Worm (Caenorhabditis elegans) whole organism, L2 larva: Measurements from ENCODE around the gene pro-2.

Experiments used
- C34F6.9 ChIP-seq: fragments of 150-350 bp; optimal IDR thresholded peaks from 2 replicates; lab custom pipeline; 2014; ENCODE audit warnings: missing biosample characterization, missing genetic modification characterization
- Y55F3AM.14 ChIP-seq: fragments of 200-800 bp; sonication (Bioruptor generic); optimal IDR thresholded peaks from 2 replicates; lab custom pipeline; 2018; ENCODE audit warnings: mild to moderate bottlenecking, missing genetic modification characterization, missing compliant biosample characterization
- ZK546.5 ChIP-seq: sonication (generic microtip); optimal IDR thresholded peaks from 2 replicates; lab custom pipeline; 2017; ENCODE audit warnings: missing biosample characterization, missing genetic modification characterization
- alr-1 ChIP-seq: fragments of 150-350 bp; optimal IDR thresholded peaks from 2 replicates; lab custom pipeline; 2014; ENCODE audit warnings: missing biosample characterization, missing genetic modification characterization
- blmp-1 ChIP-seq: sonication (generic microtip); optimal IDR thresholded peaks from 2 replicates; lab custom pipeline; 2017; ENCODE audit warnings: missing genetic modification characterization, mild to moderate bottlenecking, missing compliant biosample characterization, antibody characterized with exemption, moderate library complexity; ENCODE audit not compliant: insufficient read depth
- ceh-16 ChIP-seq: fragments of 150-350 bp; optimal IDR thresholded peaks from 2 replicates; lab custom pipeline; 2014; ENCODE audit warnings: missing biosample characterization, missing genetic modification characterization
- ceh-82 ChIP-seq: fragments of 150-350 bp; optimal IDR thresholded peaks from 2 replicates; lab custom pipeline; 2014; ENCODE audit warnings: missing biosample characterization, missing genetic modification characterization
- crh-2 ChIP-seq: sonication (generic microtip); optimal IDR thresholded peaks from 2 replicates; lab custom pipeline; 2017; ENCODE audit warnings: missing biosample characterization, missing genetic modification characterization
- dmd-4 ChIP-seq: sonication (generic microtip); optimal IDR thresholded peaks from 2 replicates; lab custom pipeline; 2017; ENCODE audit warnings: missing biosample characterization, missing genetic modification characterization
- elt-1 ChIP-seq: fragments of 150-350 bp; optimal IDR thresholded peaks from 2 replicates; lab custom pipeline; 2014; ENCODE audit warnings: missing biosample characterization, missing genetic modification characterization
- elt-3 ChIP-seq: sonication (generic microtip); optimal IDR thresholded peaks from 2 replicates; lab custom pipeline; 2017; ENCODE audit warnings: missing biosample characterization, missing genetic modification characterization
- fos-1 ChIP-seq: fragments of 150-350 bp; optimal IDR thresholded peaks from 2 replicates; lab custom pipeline; 2014; ENCODE audit warnings: missing biosample characterization, missing genetic modification characterization
- lin-11 ChIP-seq: fragments of 150-350 bp; sonication (generic microtip); optimal IDR thresholded peaks from 2 replicates; lab custom pipeline; 2014; ENCODE audit warnings: missing biosample characterization, missing genetic modification characterization, inconsistent platforms, mixed read lengths
- lsy-2 ChIP-seq, 2 experiments: fragments of 150-350 bp in 1 of 2; sonication (generic microtip) in 1 of 2; optimal IDR thresholded peaks; 2 replicates each; lab custom pipeline; 2014 to 2017; ENCODE audit warnings: missing biosample characterization in 2 of 2, missing genetic modification characterization in 2 of 2
- mab-5 ChIP-seq: fragments of 150-350 bp; optimal IDR thresholded peaks from 2 replicates; lab custom pipeline; 2014; ENCODE audit warnings: missing biosample characterization, missing genetic modification characterization
- mbf-1 ChIP-seq: sonication (generic microtip); optimal IDR thresholded peaks from 2 replicates; lab custom pipeline; 2017; ENCODE audit warnings: missing biosample characterization, missing genetic modification characterization
- mdl-1 ChIP-seq, 2 experiments: fragments of 150-350 bp in 1 of 2; sonication (generic microtip) in 1 of 2; optimal IDR thresholded peaks; 2 replicates each; lab custom pipeline; 2017; ENCODE audit warnings: missing biosample characterization in 2 of 2, missing genetic modification characterization in 2 of 2
- nhr-11 ChIP-seq: fragments of 150-350 bp; optimal IDR thresholded peaks from 2 replicates; lab custom pipeline; 2014; ENCODE audit warnings: missing biosample characterization, missing genetic modification characterization
- nhr-12 ChIP-seq: fragments of 150-350 bp; optimal IDR thresholded peaks from 2 replicates; lab custom pipeline; 2014; ENCODE audit warnings: missing biosample characterization, missing genetic modification characterization
- nhr-129 ChIP-seq: fragments of 150-350 bp; optimal IDR thresholded peaks from 2 replicates; lab custom pipeline; 2014; ENCODE audit warnings: missing biosample characterization, missing genetic modification characterization
- nhr-21 ChIP-seq: fragments of 150-350 bp; optimal IDR thresholded peaks from 2 replicates; lab custom pipeline; 2014; ENCODE audit warnings: missing biosample characterization, missing genetic modification characterization
- nhr-237 ChIP-seq: fragments of 150-350 bp; optimal IDR thresholded peaks from 2 replicates; lab custom pipeline; 2014; ENCODE audit warnings: missing biosample characterization, missing genetic modification characterization
- nhr-25 ChIP-seq: fragments of 150-350 bp; sonication (generic microtip); optimal IDR thresholded peaks from 3 replicates; lab custom pipeline; 2014; ENCODE audit warnings: missing biosample characterization, missing genetic modification characterization
- nhr-77 ChIP-seq: fragments of 150-350 bp; optimal IDR thresholded peaks from 2 replicates; lab custom pipeline; 2014; ENCODE audit warnings: missing biosample characterization, missing genetic modification characterization
- peb-1 ChIP-seq: fragments of 150-350 bp; optimal IDR thresholded peaks from 2 replicates; lab custom pipeline; 2014; ENCODE audit warnings: missing biosample characterization, missing genetic modification characterization
- sem-4 ChIP-seq: fragments of 150-350 bp; optimal IDR thresholded peaks from 2 replicates; lab custom pipeline; 2014; ENCODE audit warnings: missing biosample characterization, missing genetic modification reagents, missing genetic modification characterization
- skn-1 ChIP-seq: sonication (generic microtip); optimal IDR thresholded peaks from 2 replicates; lab custom pipeline; 2017; ENCODE audit warnings: missing biosample characterization, missing genetic modification characterization
- sma-3 ChIP-seq: sonication (generic microtip); optimal IDR thresholded peaks from 2 replicates; lab custom pipeline; 2016; ENCODE audit warnings: missing genetic modification reagents, missing genetic modification characterization, missing compliant biosample characterization
- sma-9 ChIP-seq, 2 experiments: fragments of 150-350 bp in 1 of 2; sonication (generic microtip) in 1 of 2; optimal IDR thresholded peaks; 2 replicates each; lab custom pipeline; 2014 to 2016; ENCODE audit warnings: missing genetic modification characterization in 2 of 2, mild to moderate bottlenecking in 1 of 2, missing biosample characterization in 1 of 2, missing compliant biosample characterization in 1 of 2, missing genetic modification reagents in 1 of 2, moderate library complexity in 1 of 2
- unc-39 ChIP-seq: fragments of 150-350 bp; optimal IDR thresholded peaks from 2 replicates; lab custom pipeline; 2014; ENCODE audit warnings: missing biosample characterization, missing genetic modification characterization
- unc-55 ChIP-seq: fragments of 150-350 bp; sonication (generic microtip); optimal IDR thresholded peaks from 3 replicates; lab custom pipeline; 2014; ENCODE audit warnings: missing biosample characterization, missing genetic modification reagents, missing genetic modification characterization
- ztf-1 ChIP-seq: fragments of 200-800 bp; sonication (Bioruptor generic); conservative IDR thresholded peaks from 2 replicates; pipeline ENCODE4 v1.3.6; 2022; ENCODE audit warnings: missing genetic modification characterization, missing compliant biosample characterization
- ztf-4 ChIP-seq: fragments of 150-350 bp; optimal IDR thresholded peaks from 2 replicates; lab custom pipeline; 2014; ENCODE audit warnings: missing biosample characterization, missing genetic modification characterization

Gene pro-2

DNA sequence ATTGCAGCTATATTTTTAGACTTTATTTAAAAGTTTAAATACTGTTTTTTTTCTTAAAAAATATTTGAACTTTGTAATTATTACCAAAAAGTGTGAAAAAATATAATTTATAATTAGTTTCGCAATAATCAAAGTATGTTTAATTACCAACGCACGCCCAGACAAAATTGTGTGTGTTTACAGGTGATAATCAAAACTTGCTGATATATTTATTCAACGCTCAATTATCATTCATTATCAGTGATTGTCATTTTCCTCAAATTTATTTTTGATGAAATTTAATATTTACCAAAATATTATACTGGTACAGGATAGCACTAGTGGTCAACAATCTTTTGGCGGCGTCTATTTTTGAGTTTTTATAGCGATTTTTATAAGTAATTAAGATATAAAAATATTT, 28.1 kb upstream of the pro-2 start:
- TF ChIP-seq nhr-21 (tag; lab: Kevin White, UChicago) = no peak
- peak; percentile 14 for TF ChIP-seq fos-1 (tag; lab: Kevin White, UChicago)
- TF ChIP-seq skn-1 (tag; lab: Kevin White, UChicago) = peak; percentile 11

DNA sequence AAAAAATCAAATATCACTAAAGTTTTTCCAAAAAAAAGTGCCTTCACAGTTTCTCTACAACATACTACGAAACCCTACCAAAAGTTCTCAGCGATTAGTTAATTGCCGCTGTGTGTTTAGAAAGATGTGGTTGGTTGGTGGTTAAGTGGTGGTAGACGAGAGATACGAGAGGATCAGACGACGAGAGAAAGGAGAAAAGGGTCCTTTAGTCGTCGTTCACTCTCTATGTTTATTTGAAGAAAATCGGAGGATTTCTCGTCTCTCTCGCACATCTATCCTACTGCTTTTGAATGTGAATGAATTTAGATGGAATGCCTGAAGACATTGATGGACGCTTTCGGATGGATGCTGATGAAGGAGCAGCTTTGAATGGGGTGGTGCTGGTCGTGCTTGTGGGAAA, 25.9 kb upstream of the pro-2 start:
- TF ChIP-seq unc-55 (GFP tag; lab: Kevin White, UChicago) (peak; percentile 43), nhr-129 (tag; lab: Kevin White, UChicago) (peak; percentile 18), C34F6.9 (tag; lab: Kevin White, UChicago) (peak; percentile 41), skn-1 (tag; lab: Kevin White, UChicago) (no peak), blmp-1 (tag; lab: Kevin White, UChicago) (no peak), nhr-12 (tag; lab: Kevin White, UChicago) (no peak), sem-4 (tag; lab: Kevin White, UChicago) (peak; percentile 11), lsy-2 (tag; optimal IDR thresholded peaks at IDR 0.05; lab: Kevin White, UChicago) (peak in 1 of 2 experiments; percentile 31), nhr-25 (tag; lab: Kevin White, UChicago) (no peak), crh-2 (tag; lab: Kevin White, UChicago) (no peak), nhr-11 (tag; lab: Kevin White, UChicago) (no peak)

ce11 chrII:10369547-10370028, 24.7 kb upstream of the pro-2 start, which contains the start of gene ceh-58:
ceh-58 (minus strand) TSS chrII:10369597.
- no peak for TF ChIP-seq Y55F3AM.14 (GFP tag; lab: Kevin White, UChicago)
- TF ChIP-seq alr-1 (tag; lab: Kevin White, UChicago) = no peak
- TF ChIP-seq ztf-4 (tag; lab: Kevin White, UChicago) = no peak
- no peak for TF ChIP-seq mab-5 (tag; lab: Kevin White, UChicago)
- TF ChIP-seq lsy-2 (tag; optimal IDR thresholded peaks at IDR 0.05; lab: Kevin White, UChicago) = peak in 1 of 2 experiments; percentile 0
- no peak for TF ChIP-seq nhr-129 (tag; lab: Kevin White, UChicago)
- no peak for TF ChIP-seq unc-39 (tag; lab: Kevin White, UChicago)

DNA sequence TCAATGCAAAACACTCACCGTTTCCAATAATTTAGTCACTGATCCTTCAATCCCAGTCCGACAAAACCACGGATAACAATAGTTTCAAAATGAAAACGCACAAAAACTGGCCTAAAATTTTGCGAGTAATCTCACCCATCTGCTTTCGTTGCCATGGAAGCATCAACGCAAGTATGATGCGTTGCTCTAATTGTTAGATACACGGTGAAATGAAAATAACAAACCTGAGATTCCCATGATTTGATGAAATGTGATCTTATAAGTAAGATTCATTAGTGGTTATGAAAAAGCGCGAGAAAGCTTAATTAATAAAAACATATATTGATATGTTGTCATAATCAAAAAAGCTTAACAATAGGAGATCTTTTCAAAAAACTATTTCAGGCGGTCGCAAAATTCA, 22.3 kb upstream of the pro-2 start, which contains the start of gene ceh-57:
Gene ceh-57, minus strand, starts transcription at position 95 of the 400 bp plus-strand sequence.
- TF ChIP-seq elt-3 (tag; lab: Kevin White, UChicago) (no peak), mdl-1 (tag; optimal IDR thresholded peaks at IDR 0.05; lab: Kevin White, UChicago) (no peak), ztf-1 (GFP tag; lab: Robert Waterston, UW) (no peak), ztf-4 (tag; lab: Kevin White, UChicago) (no peak), lin-11 (no peak), fos-1 (tag; lab: Kevin White, UChicago) (no peak), nhr-12 (tag; lab: Kevin White, UChicago) (no peak), elt-1 (tag; lab: Kevin White, UChicago) (no peak), ceh-16 (tag; lab: Kevin White, UChicago) (no peak), sma-3 (no peak), nhr-77 (tag; lab: Kevin White, UChicago) (no peak), mab-5 (tag; lab: Kevin White, UChicago) (no peak), dmd-4 (tag; lab: Kevin White, UChicago) (no peak), ceh-82 (tag; lab: Kevin White, UChicago) (no peak), sma-9 (GFP tag; optimal IDR thresholded peaks at IDR 0.05; lab: Kevin White, UChicago) (no peak), sma-9 (tag; optimal IDR thresholded peaks at IDR 0.05; lab: Kevin White, UChicago) (no peak)

DNA sequence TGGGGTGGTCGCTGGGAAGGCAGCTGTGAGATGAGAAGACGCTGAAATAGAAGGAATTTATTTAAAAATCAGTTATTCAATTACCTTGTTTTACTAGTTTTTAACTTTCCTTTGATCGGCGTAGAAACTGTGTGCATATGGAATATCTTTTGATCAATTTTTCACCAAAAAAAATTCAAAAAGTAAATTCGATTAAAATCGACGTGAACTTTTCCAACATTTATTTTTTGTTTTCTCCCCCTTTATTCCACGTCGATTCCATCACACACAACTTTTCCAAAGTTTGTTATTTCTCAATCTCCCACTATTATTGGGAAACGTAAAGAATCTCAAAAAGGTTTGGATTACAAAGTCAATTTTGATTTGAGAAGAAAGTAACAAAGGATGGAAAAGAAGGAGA, 15.6 kb upstream of the pro-2 start, which contains the start of gene C07E3.4:
Gene C07E3.4, plus strand, starts transcription at position 301 of the 400 bp plus-strand sequence.
- no peak for TF ChIP-seq lsy-2 (tag; optimal IDR thresholded peaks at IDR 0.05; lab: Kevin White, UChicago)
- no peak for TF ChIP-seq nhr-12 (tag; lab: Kevin White, UChicago)
- no peak for TF ChIP-seq Y55F3AM.14 (GFP tag; lab: Kevin White, UChicago)
- no peak for TF ChIP-seq nhr-237 (tag; lab: Kevin White, UChicago)
- no peak for TF ChIP-seq sma-9 (GFP tag; optimal IDR thresholded peaks at IDR 0.05; lab: Kevin White, UChicago)
- no peak for TF ChIP-seq sma-9 (tag; optimal IDR thresholded peaks at IDR 0.05; lab: Kevin White, UChicago)
- no peak for TF ChIP-seq sma-3
- TF ChIP-seq fos-1 (tag; lab: Kevin White, UChicago) = no peak
- no peak for TF ChIP-seq dmd-4 (tag; lab: Kevin White, UChicago)
- no peak for TF ChIP-seq mbf-1
- no peak for TF ChIP-seq ZK546.5
- no peak for TF ChIP-seq ceh-82 (tag; lab: Kevin White, UChicago)
- no peak for TF ChIP-seq peb-1 (tag; lab: Kevin White, UChicago)
